Fruit fly (Drosophila melanogaster) Kc167 (cell line): Measurements from ENCODE around the gene CG6244.

ENCODE experiments used
- Myc ChIP-seq: fragments of >200 bp; optimal IDR thresholded peaks from 2 replicates; lab custom pipeline; 2017; ENCODE audit warnings: missing external identifiers
- Sin3A ChIP-seq: fragments of >200 bp; optimal IDR thresholded peaks from 2 replicates; lab custom pipeline; 2018; ENCODE audit warnings: missing external identifiers
- h ChIP-seq: fragments of >200 bp; optimal IDR thresholded peaks from 3 replicates; lab custom pipeline; 2018; ENCODE audit warnings: missing external identifiers
- insv ChIP-seq: fragments of >200 bp; optimal IDR thresholded peaks from 3 replicates; lab custom pipeline; 2018; ENCODE audit warnings: missing external identifiers
- psq ChIP-seq: fragments of >200 bp; optimal IDR thresholded peaks from 2 replicates; lab custom pipeline; 2017; ENCODE audit warnings: missing external identifiers
- ttk ChIP-seq: sonication (Bioruptor generic); optimal IDR thresholded peaks from 2 replicates; lab custom pipeline; 2017; ENCODE audit warnings: missing external identifiers

CG6244 gene

DNA sequence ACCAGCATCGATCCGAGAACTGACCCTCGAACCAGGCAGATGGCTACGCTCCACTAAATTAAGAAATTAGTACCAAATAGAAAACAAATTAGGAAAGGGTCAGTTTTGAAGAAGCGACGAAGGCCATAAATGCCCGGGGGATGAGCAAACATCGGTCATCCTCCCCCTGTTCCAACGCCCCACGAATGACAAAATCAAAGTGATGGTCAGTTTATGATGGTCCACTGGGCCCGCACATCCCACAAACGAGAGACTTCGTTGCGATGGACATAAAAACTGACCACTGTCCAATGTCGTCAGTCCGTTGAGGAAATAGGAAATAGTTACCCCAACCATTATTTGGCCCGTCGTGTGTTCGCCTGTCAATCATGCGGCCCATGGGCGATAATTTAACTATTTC lies 29.2 kb upstream of the CG6244 start:
- no peak for TF ChIP-seq ttk (lab: Kevin White, UChicago)
- no peak for TF ChIP-seq h
- TF ChIP-seq Sin3A (lab: Kevin White, UChicago) = no peak
- no peak for TF ChIP-seq psq (lab: Kevin White, UChicago)
- TF ChIP-seq Myc = no peak
- no peak for TF ChIP-seq insv (lab: Kevin White, UChicago)

DNA sequence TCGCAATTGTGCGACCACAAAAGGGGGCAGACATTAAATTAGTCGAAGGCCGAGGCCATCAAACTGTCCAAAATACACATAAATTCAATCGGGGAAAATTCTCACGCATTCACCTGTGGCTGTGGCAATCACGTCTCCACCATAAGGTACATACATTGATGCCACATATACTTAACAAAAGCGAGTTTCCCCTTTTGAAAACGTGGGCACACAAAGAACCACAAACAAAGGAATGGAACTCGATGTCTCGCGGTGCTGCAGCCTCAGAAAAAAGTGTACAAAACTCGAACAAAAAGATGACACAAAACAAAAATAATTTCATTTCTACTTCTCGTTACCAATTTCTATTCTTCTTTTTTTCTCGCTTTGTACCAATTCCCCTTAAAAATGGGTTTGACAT lies 22.8 kb upstream of the CG6244 start:
- TF ChIP-seq Sin3A (lab: Kevin White, UChicago) (no peak), ttk (lab: Kevin White, UChicago) (no peak), psq (lab: Kevin White, UChicago) (no peak), h (no peak), Myc (no peak), insv (lab: Kevin White, UChicago) (no peak)

- TF ChIP-seq psq (lab: Kevin White, UChicago) (no peak), Myc (no peak), h (no peak), insv (lab: Kevin White, UChicago) (no peak), ttk (lab: Kevin White, UChicago) (no peak), Sin3A (lab: Kevin White, UChicago) (no peak)
These were observed 20.7 kb upstream of the CG6244 start for dm6 chr3L:15787406-15787805.

- no peak for TF ChIP-seq psq (lab: Kevin White, UChicago)
- no peak for TF ChIP-seq Sin3A (lab: Kevin White, UChicago)
- TF ChIP-seq ttk (lab: Kevin White, UChicago) = no peak
- no peak for TF ChIP-seq h
- TF ChIP-seq insv (lab: Kevin White, UChicago) = no peak
- TF ChIP-seq Myc = no peak
These were observed 17.1 kb upstream of the CG6244 start for dm6 chr3L:15791072-15791471.

DNA sequence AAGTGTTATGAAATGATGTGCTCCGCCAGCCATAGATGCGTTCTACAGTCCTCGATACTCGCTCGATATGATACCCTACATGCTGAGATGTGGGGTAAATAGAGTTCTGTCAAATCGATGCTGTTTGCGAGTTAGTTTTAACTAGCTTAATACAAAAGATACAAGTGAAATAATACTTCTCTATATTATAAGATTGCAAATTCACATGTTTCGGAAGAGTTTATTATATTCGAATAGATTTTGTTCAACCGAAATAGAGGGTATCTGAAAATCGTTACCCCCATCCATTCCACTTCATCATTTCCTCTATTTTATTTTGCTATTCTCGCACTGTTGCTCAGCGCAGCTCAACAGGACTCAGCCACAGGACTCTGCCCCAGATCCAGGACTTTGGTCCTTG lies 13.8 kb upstream of the CG6244 start:
- no peak for TF ChIP-seq Sin3A (lab: Kevin White, UChicago)
- TF ChIP-seq Myc = no peak
- no peak for TF ChIP-seq insv (lab: Kevin White, UChicago)
- TF ChIP-seq psq (lab: Kevin White, UChicago) = no peak
- no peak for TF ChIP-seq ttk (lab: Kevin White, UChicago)
- TF ChIP-seq h = no peak

DNA sequence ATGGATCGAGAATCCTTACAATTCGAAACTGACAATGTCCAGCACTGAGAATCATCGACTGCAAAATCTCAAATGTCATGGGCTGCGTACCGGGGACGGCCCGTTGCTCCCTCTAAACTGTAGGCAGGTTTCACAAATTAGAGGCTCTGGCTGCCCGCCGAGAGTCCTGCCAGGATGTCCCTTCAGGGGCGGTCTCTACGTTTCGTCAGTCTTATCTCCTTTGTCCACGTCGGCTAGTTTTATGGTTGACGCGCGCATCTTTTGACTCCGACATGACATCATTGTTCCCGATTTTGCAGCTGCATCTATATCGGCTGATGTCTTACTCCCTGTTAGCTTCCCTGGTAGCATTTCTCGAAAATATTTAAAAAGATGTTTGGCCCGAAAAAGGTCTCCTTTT lies 6.0 kb upstream of the CG6244 start:
- TF ChIP-seq insv (lab: Kevin White, UChicago) = no peak
- no peak for TF ChIP-seq ttk (lab: Kevin White, UChicago)
- no peak for TF ChIP-seq psq (lab: Kevin White, UChicago)
- TF ChIP-seq Myc = no peak

- TF ChIP-seq Sin3A (lab: Kevin White, UChicago) = no peak
- TF ChIP-seq Myc = no peak
- TF ChIP-seq insv (lab: Kevin White, UChicago) = no peak
- no peak for TF ChIP-seq h
- TF ChIP-seq ttk (lab: Kevin White, UChicago) = no peak
- no peak for TF ChIP-seq psq (lab: Kevin White, UChicago)
These were observed 5.5 kb upstream of the CG6244 start for dm6 chr3L:15802655-15803054.

DNA sequence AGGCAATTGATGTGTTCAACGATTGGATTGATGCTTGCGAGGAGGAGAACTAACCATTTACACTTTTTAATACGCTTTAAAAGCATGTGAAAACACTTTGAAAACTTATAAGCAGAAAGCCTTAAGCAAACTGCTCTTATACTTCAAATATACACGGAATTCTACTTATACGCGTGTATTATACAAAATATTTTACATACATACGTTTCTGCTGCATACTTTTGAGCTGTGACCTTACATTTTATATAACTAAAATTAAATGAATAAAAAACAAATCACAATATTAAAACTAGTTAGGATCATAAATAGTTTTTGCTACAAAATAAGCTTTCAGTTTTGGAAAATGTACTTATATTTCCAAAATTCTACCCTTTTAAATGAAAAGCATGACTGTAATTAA lies 545 bp downstream of the CG6244 start:
- TF ChIP-seq Sin3A (lab: Kevin White, UChicago) (no peak), h (no peak), psq (lab: Kevin White, UChicago) (no peak), ttk (lab: Kevin White, UChicago) (no peak), Myc (no peak), insv (lab: Kevin White, UChicago) (no peak)

- TF ChIP-seq psq (lab: Kevin White, UChicago) (no peak), h (no peak), Sin3A (lab: Kevin White, UChicago) (no peak), insv (lab: Kevin White, UChicago) (no peak), ttk (lab: Kevin White, UChicago) (no peak), Myc (no peak)
These were observed 1.1 kb downstream of the CG6244 start, which contains the start of gene CG13445 for dm6 chr3L:15809185-15809584. TSS of gene CG13445 (plus strand) at chr3L:15809485.

- no peak for TF ChIP-seq h
These were observed 1.6 kb downstream of the CG6244 start for dm6 chr3L:15809768-15810167.

dm6 chr3L:15813988-15814387 lies 5.9 kb downstream of the CG6244 start:
- no peak for TF ChIP-seq Sin3A (lab: Kevin White, UChicago)
- no peak for TF ChIP-seq psq (lab: Kevin White, UChicago)
- no peak for TF ChIP-seq ttk (lab: Kevin White, UChicago)
- no peak for TF ChIP-seq Myc
- TF ChIP-seq insv (lab: Kevin White, UChicago) = no peak
- no peak for TF ChIP-seq h

DNA sequence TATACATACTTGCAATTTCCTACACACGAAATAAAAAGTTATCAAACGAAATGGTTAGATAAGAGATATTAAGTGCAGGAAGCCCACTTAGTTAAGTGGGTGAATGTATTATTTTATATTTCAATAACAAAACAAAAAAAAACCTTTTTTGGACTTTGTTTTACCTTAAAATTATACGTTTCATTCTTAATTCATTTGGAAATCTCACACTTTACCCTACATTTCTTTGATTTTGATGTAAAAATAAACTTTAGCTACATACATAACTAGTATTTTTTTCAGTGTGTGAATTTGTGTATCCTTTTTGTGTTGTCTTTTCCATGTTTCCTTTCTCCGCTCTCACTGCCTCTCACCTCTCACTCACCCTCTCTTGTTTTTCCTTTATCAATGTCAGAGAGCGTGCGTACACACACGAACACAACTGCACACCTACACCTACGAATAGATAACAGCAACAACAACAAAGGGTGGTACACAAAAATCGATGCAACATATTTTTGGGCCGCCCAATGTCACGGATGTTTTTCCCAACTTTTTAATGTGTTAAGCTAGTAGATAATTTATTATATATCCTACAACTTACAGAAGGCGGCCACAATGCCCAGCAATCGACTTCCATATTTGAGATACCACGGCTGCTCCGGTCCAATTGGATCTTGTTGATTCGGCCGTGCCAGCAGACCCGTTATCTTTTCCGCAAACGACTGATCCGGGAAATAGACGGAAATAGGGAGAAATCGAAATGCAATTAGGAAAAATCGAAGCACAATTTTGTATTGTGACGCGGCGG lies 7.4 kb downstream of the CG6244 start:
- TF ChIP-seq Sin3A (lab: Kevin White, UChicago) = no peak
- TF ChIP-seq insv (lab: Kevin White, UChicago) = no peak
- TF ChIP-seq h = no peak
- TF ChIP-seq ttk (lab: Kevin White, UChicago) = no peak
- no peak for TF ChIP-seq Myc
- TF ChIP-seq psq (lab: Kevin White, UChicago) = no peak

DNA sequence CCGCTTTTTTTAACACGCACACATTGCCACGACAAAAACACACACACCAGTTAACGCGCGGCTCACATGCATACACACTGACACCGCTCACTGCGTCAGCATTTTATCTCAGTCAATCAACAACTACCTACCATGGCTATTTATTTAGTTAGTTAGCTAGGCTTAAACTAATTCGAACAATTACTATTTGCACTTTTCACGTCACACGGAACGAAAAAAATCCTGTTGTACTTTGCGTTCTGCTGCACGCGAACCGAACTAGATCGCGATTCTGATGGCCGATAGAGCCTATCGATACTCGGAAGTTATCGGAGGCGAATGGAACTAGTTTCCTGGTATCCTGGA lies 8.0 kb downstream of the CG6244 start, which contains the start of gene fwe:
TSS of gene fwe (minus strand) at position 268 of the 345 bp plus-strand sequence.
- TF ChIP-seq insv (lab: Kevin White, UChicago) (no peak), h (no peak), psq (lab: Kevin White, UChicago) (no peak), ttk (lab: Kevin White, UChicago) (no peak), Myc (no peak), Sin3A (lab: Kevin White, UChicago) (no peak)
